Worm (Caenorhabditis elegans): ENCODE data around the gene dlhd-1.

dlhd-1 gene

ce11 chrII:1124757-1125156 is 47.2 kb downstream of the dlhd-1 start:
- TF ChIP-seq ZK546.5 (tag; optimal IDR thresholded peaks at IDR 0.05) (no peak), mbf-1 (tag; optimal IDR thresholded peaks at IDR 0.05) (no peak), skn-1 (tag; optimal IDR thresholded peaks at IDR 0.05) (no peak), sma-9 (GFP tag; optimal IDR thresholded peaks at IDR 0.05) (no peak), sma-9 (tag; optimal IDR thresholded peaks at IDR 0.05) (no peak), crh-2 (tag; optimal IDR thresholded peaks at IDR 0.05) (no peak), lin-13 (GFP tag; optimal IDR thresholded peaks at IDR 0.05) (no peak), C34F6.9 (tag; optimal IDR thresholded peaks at IDR 0.05) (no peak), Y55F3AM.14 (GFP tag; optimal IDR thresholded peaks at IDR 0.05) (no peak), ztf-11 (tag; optimal IDR thresholded peaks at IDR 0.05) (no peak), peb-1 (tag; optimal IDR thresholded peaks at IDR 0.05) (no peak), nhr-77 (tag; optimal IDR thresholded peaks at IDR 0.05) (no peak), lin-39 (tag; optimal IDR thresholded peaks at IDR 0.05) (no peak), elt-1 (tag; optimal IDR thresholded peaks at IDR 0.05) (no peak), aly-2 (tag; optimal IDR thresholded peaks at IDR 0.05) (no peak), ztf-4 (tag; optimal IDR thresholded peaks at IDR 0.05) (no peak), F13H6.1 (tag; optimal IDR thresholded peaks at IDR 0.05) (no peak), gmeb-1 (tag; optimal IDR thresholded peaks at IDR 0.05) (no peak), ztf-1 (GFP tag; conservative IDR thresholded peaks at IDR 0.05) (no peak), unc-62 (GFP tag; optimal IDR thresholded peaks at IDR 0.05) (no peak)

ce11 chrII:1123208-1123607 is 48.7 kb downstream of the dlhd-1 start, which contains the start of the genes sut-1 and eri-3:
Gene sut-1, minus strand, starts transcription at chrII:1123265.
Gene eri-3, plus strand, starts transcription at chrII:1123534.
- TF ChIP-seq lsy-2 (tag; optimal IDR thresholded peaks at IDR 0.05) (no peak), ceh-16 (tag; optimal IDR thresholded peaks at IDR 0.05) (no peak), egl-27 (tag; optimal IDR thresholded peaks at IDR 0.05) (no peak), ceh-82 (tag; optimal IDR thresholded peaks at IDR 0.05) (no peak)

All from whole organism, L2 larva.